Worm (Caenorhabditis elegans): ENCODE measurements around the gene exos-7.

DNA sequence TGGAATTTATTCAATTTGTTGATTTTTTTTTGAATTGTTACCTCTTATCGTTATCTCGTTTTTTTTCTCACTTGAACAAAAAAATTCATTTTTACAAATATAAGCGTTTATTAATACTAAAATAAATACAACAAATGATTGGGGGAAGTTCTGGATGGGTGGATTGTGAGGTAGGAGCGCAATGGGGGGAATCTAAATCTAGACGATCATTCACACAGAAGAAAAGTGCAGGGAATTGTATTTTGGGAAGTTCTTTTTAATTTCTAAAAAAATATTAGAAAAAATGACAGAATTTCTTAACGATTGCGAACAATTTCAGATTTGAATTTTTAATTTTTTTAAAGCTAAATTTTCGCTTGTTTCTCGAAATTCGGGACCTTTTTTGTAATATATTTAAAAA lies 2.8 kb downstream of the exos-7 start:
- TF ChIP-seq tbx-37 (GFP tag; conservative IDR thresholded peaks at IDR 0.05) = no peak
- no peak for TF ChIP-seq hmbx-1 (tag; optimal IDR thresholded peaks at IDR 0.05)
- TF ChIP-seq hnd-1 (tag; optimal IDR thresholded peaks at IDR 0.05) = no peak
- no peak for TF ChIP-seq ama-1 (optimal IDR thresholded peaks at IDR 0.05)
- no peak for TF ChIP-seq ets-7 (tag; optimal IDR thresholded peaks at IDR 0.05)
- no peak for TF ChIP-seq ceh-13 (GFP tag; optimal IDR thresholded peaks at IDR 0.05)
- TF ChIP-seq tbx-11 (GFP tag; IDR thresholded peaks at IDR 0.05) = no peak
- no peak for TF ChIP-seq sea-1 (GFP tag; conservative IDR thresholded peaks at IDR 0.05)
- no peak for TF ChIP-seq ceh-36 (tag; optimal IDR thresholded peaks at IDR 0.05)
- no peak for TF ChIP-seq F13C5.2 (tag; optimal IDR thresholded peaks at IDR 0.05)
- no peak for TF ChIP-seq tra-4 (tag; optimal IDR thresholded peaks at IDR 0.05)

Measured in whole organism, early embryonic.